Fruit fly (Drosophila melanogaster): Measurements from ENCODE around the gene CG11670.

- no peak for TF ChIP-seq CG7045 (GFP tag; optimal IDR thresholded peaks at IDR 0.05)
- TF ChIP-seq pad (GFP tag; optimal IDR thresholded peaks at IDR 0.05) = no peak
- no peak for TF ChIP-seq cic (GFP tag; optimal IDR thresholded peaks at IDR 0.05)
- no peak for TF ChIP-seq kay (GFP tag; ENCODE audit: borderline replicate concordance)
- TF ChIP-seq CG7101 (tag; optimal IDR thresholded peaks at IDR 0.05) = no peak
- no peak for TF ChIP-seq bab1 (GFP tag; optimal IDR thresholded peaks at IDR 0.05)
- TF ChIP-seq CG33017 (tag; optimal IDR thresholded peaks at IDR 0.05) = no peak
- no peak for TF ChIP-seq CG14711 (tag; optimal IDR thresholded peaks at IDR 0.05)
- TF ChIP-seq ovo (GFP tag; optimal IDR thresholded peaks at IDR 0.05) = no peak
Observed at dm6 chr3R:13065180-13065757, 23.4 kb downstream of the CG11670 start.

Data from whole organism, adult.